Fruit fly (Drosophila melanogaster) whole organism, embryonic: ENCODE data around the gene CG34282.

ENCODE experiments used
- Abd-B ChIP-seq: fragments of 200-800 bp; sonication (Bioruptor generic); optimal IDR thresholded peaks from 2 replicates; lab custom pipeline; 2018; ENCODE audit warnings: missing biosample characterization, mild to moderate bottlenecking, missing genetic modification characterization, moderate library complexity
- Antp ChIP-seq: fragments of 200-800 bp; sonication (Bioruptor generic); optimal IDR thresholded peaks from 3 replicates; lab custom pipeline; 2016; ENCODE audit warnings: missing biosample characterization, missing genetic modification characterization
- Atf6 ChIP-seq: fragments of 200-800 bp; sonication (Bioruptor generic); IDR thresholded peaks from 2 replicates; pipeline ENCODE4 v1.3.6; 2022; ENCODE audit warnings: missing biosample characterization, missing genetic modification characterization
- Bdp1 ChIP-seq: fragments of 200-800 bp; sonication (Bioruptor generic); optimal IDR thresholded peaks from 3 replicates; lab custom pipeline; 2016; ENCODE audit warnings: missing biosample characterization, missing genetic modification characterization
- CG11456 ChIP-seq: fragments of 200-800 bp; sonication (Bioruptor generic); IDR thresholded peaks from 3 replicates; pipeline ENCODE4 v1.3.6; 2022; ENCODE audit warnings: missing biosample characterization, missing genetic modification characterization
- CG12236 ChIP-seq: fragments of 200-800 bp; sonication (Bioruptor generic); optimal IDR thresholded peaks from 2 replicates; lab custom pipeline; 2016; ENCODE audit warnings: missing biosample characterization, missing genetic modification characterization
- CG13296 ChIP-seq: fragments of 200-800 bp; sonication (Bioruptor generic); optimal IDR thresholded peaks from 3 replicates; lab custom pipeline; 2018; ENCODE audit warnings: missing biosample characterization, mild to moderate bottlenecking, missing genetic modification characterization
- CG13424 ChIP-seq: fragments of 200-800 bp; sonication (Bioruptor generic); optimal IDR thresholded peaks from 2 replicates; lab custom pipeline; 2019; ENCODE audit warnings: missing biosample characterization, mild to moderate bottlenecking, missing genetic modification characterization, moderate library complexity
- CG14860 ChIP-seq: fragments of 200-800 bp; sonication (Bioruptor generic); IDR thresholded peaks from 3 replicates; pipeline ENCODE4 v1.3.6; 2022; ENCODE audit warnings: missing biosample characterization, missing genetic modification characterization; ENCODE audit not compliant: partially characterized antibody
- CG14965 ChIP-seq: fragments of 200-800 bp; sonication (Bioruptor generic); optimal IDR thresholded peaks from 2 replicates; lab custom pipeline; 2016; ENCODE audit warnings: missing biosample characterization, missing genetic modification characterization, borderline replicate concordance
- CG15479 ChIP-seq: fragments of 200-800 bp; sonication (Bioruptor generic); optimal IDR thresholded peaks from 3 replicates; lab custom pipeline; 2019; ENCODE audit warnings: missing biosample characterization, mild to moderate bottlenecking, missing genetic modification characterization, moderate library complexity
- CG15514 ChIP-seq: fragments of 200-800 bp; sonication (Bioruptor generic); optimal IDR thresholded peaks from 3 replicates; lab custom pipeline; 2017; ENCODE audit warnings: missing biosample characterization, missing genetic modification characterization, mild to moderate bottlenecking, moderate library complexity, missing genetic modification reagents
- CG16779 ChIP-seq: fragments of 200-800 bp; sonication (Bioruptor generic); IDR thresholded peaks from 2 replicates; pipeline ENCODE4 v1.3.6; 2022; ENCODE audit warnings: missing biosample characterization, missing genetic modification characterization
- CG16813 ChIP-seq: fragments of 200-800 bp; sonication (Bioruptor generic); IDR thresholded peaks from 3 replicates; pipeline ENCODE4 v1.3.6; 2022; ENCODE audit warnings: missing biosample characterization, missing genetic modification characterization; ENCODE audit not compliant: partially characterized antibody
- CG18599 ChIP-seq: fragments of 200-800 bp; sonication (Bioruptor generic); optimal IDR thresholded peaks from 3 replicates; lab custom pipeline; 2017; ENCODE audit warnings: missing biosample characterization, missing genetic modification characterization, mild to moderate bottlenecking, moderate library complexity, missing genetic modification reagents
- CG2199 ChIP-seq: fragments of 200-800 bp; sonication (Bioruptor generic); IDR thresholded peaks from 3 replicates; pipeline ENCODE4 v1.3.6; 2022; ENCODE audit warnings: missing biosample characterization, missing genetic modification characterization
- CG33557 ChIP-seq: fragments of 200-800 bp; sonication (Bioruptor generic); optimal IDR thresholded peaks from 2 replicates; lab custom pipeline; 2019; ENCODE audit warnings: missing biosample characterization, mild to moderate bottlenecking, missing genetic modification characterization, moderate library complexity
- CG34422 ChIP-seq: fragments of 200-800 bp; sonication (Bioruptor generic); IDR thresholded peaks from 3 replicates; pipeline ENCODE4 v1.3.6; 2022; ENCODE audit warnings: missing biosample characterization, missing genetic modification characterization
- CG43689 ChIP-seq: fragments of 200-800 bp; sonication (Bioruptor generic); IDR thresholded peaks from 2 replicates; pipeline ENCODE4 v1.3.6; 2022; ENCODE audit warnings: missing biosample characterization, missing genetic modification characterization
- CG5245 ChIP-seq: fragments of 200-800 bp; sonication (Bioruptor generic); optimal IDR thresholded peaks from 3 replicates; lab custom pipeline; 2016; ENCODE audit warnings: missing biosample characterization, missing genetic modification characterization
- CG9727 ChIP-seq: fragments of 200-800 bp; sonication (Bioruptor generic); optimal IDR thresholded peaks from 3 replicates; lab custom pipeline; 2017; ENCODE audit warnings: missing biosample characterization, mild to moderate bottlenecking, missing genetic modification characterization
- Chrac-16 ChIP-seq: fragments of 200-800 bp; sonication (Bioruptor generic); optimal IDR thresholded peaks from 3 replicates; lab custom pipeline; 2016; ENCODE audit warnings: missing biosample characterization, missing genetic modification characterization
- Dbx ChIP-seq: fragments of 200-800 bp; sonication (Bioruptor generic); IDR thresholded peaks from 3 replicates; pipeline ENCODE4 v1.3.6; 2022; ENCODE audit warnings: missing biosample characterization, missing genetic modification characterization
- Dfd ChIP-seq, 2 experiments: fragments of >200 bp; optimal IDR thresholded peaks; 2 replicates each; lab custom pipeline; 2017; ENCODE audit warnings: missing biosample characterization in 2 of 2, missing genetic modification characterization in 2 of 2
- Doc3 ChIP-seq: fragments of 200-800 bp; sonication (Bioruptor generic); IDR thresholded peaks from 3 replicates; pipeline ENCODE4 v1.3.6; 2022; ENCODE audit warnings: missing biosample characterization, missing genetic modification characterization; ENCODE audit not compliant: partially characterized antibody
- Ets97D ChIP-seq: fragments of 200-800 bp; sonication (Bioruptor generic); optimal IDR thresholded peaks from 3 replicates; lab custom pipeline; 2016; ENCODE audit warnings: missing biosample characterization, missing genetic modification characterization
- Fer3 ChIP-seq: fragments of 200-800 bp; sonication (Bioruptor generic); optimal IDR thresholded peaks from 2 replicates; lab custom pipeline; 2018; ENCODE audit warnings: missing biosample characterization, mild to moderate bottlenecking, missing genetic modification characterization, moderate library complexity
- Hr3 ChIP-seq: fragments of 200-800 bp; sonication (Bioruptor generic); optimal IDR thresholded peaks from 3 replicates; lab custom pipeline; 2016; ENCODE audit warnings: missing biosample characterization, missing genetic modification characterization
- Kr ChIP-seq: fragments of 200-800 bp; sonication (Bioruptor generic); optimal IDR thresholded peaks from 2 replicates; lab custom pipeline; 2017; ENCODE audit warnings: missing biosample characterization, mild to moderate bottlenecking, missing genetic modification characterization
- Nf-YC ChIP-seq: fragments of 200-800 bp; optimal IDR thresholded peaks from 3 replicates; lab custom pipeline; 2019; ENCODE audit warnings: missing biosample characterization, mild to moderate bottlenecking, missing genetic modification characterization, moderate library complexity
- aop ChIP-seq: fragments of 200-800 bp; sonication (Bioruptor generic); IDR thresholded peaks from 2 replicates; pipeline ENCODE4 v1.3.6; 2022; ENCODE audit warnings: missing biosample characterization, missing genetic modification characterization
- ara ChIP-seq: fragments of 200-800 bp; sonication (Bioruptor generic); IDR thresholded peaks from 2 replicates; pipeline ENCODE4 v1.3.6; 2022; ENCODE audit warnings: missing biosample characterization, missing genetic modification characterization
- bigmax ChIP-seq: fragments of 200-800 bp; sonication (Bioruptor generic); optimal IDR thresholded peaks from 2 replicates; lab custom pipeline; 2018; ENCODE audit warnings: missing biosample characterization, mild to moderate bottlenecking, missing genetic modification characterization
- cato ChIP-seq: fragments of 200-800 bp; sonication (Bioruptor generic); optimal IDR thresholded peaks from 2 replicates; lab custom pipeline; 2016; ENCODE audit warnings: missing biosample characterization, missing genetic modification characterization, borderline replicate concordance
- chn ChIP-seq: fragments of 200-800 bp; sonication (Bioruptor generic); optimal IDR thresholded peaks from 2 replicates; lab custom pipeline; 2016; ENCODE audit warnings: missing biosample characterization, missing genetic modification characterization
- crp ChIP-seq, 2 experiments: fragments of 200-800 bp; sonication (Bioruptor generic); optimal IDR thresholded peaks; 2 replicates in 1 of 2; 3 replicates in 1 of 2; lab custom pipeline; 2017; ENCODE audit warnings: missing biosample characterization in 2 of 2, missing genetic modification characterization in 2 of 2, mild to moderate bottlenecking in 1 of 2, moderate library complexity in 1 of 2
- dan ChIP-seq: fragments of 200-800 bp; sonication (Bioruptor generic); IDR thresholded peaks from 2 replicates; pipeline ENCODE4 v1.3.6; 2022; ENCODE audit warnings: missing biosample characterization, missing genetic modification characterization
- gfzf ChIP-seq: fragments of 200-800 bp; sonication (Bioruptor generic); optimal IDR thresholded peaks from 2 replicates; lab custom pipeline; 2016; ENCODE audit warnings: missing biosample characterization, mild to moderate bottlenecking, missing genetic modification characterization, moderate library complexity
- gsb ChIP-seq: fragments of 200-800 bp; sonication (Bioruptor generic); IDR thresholded peaks from 2 replicates; pipeline ENCODE4 v1.3.6; 2022; ENCODE audit warnings: missing biosample characterization, missing genetic modification characterization
- her ChIP-seq: fragments of 200-800 bp; sonication (Bioruptor generic); optimal IDR thresholded peaks from 2 replicates; lab custom pipeline; 2016; ENCODE audit warnings: missing biosample characterization, missing genetic modification characterization
- klu ChIP-seq: fragments of 200-800 bp; sonication (Bioruptor generic); IDR thresholded peaks from 2 replicates; pipeline ENCODE4 v1.3.6; 2022; ENCODE audit warnings: missing biosample characterization, missing genetic modification characterization
- kni ChIP-seq: fragments of 200-800 bp; sonication (Bioruptor generic); optimal IDR thresholded peaks from 3 replicates; lab custom pipeline; 2017; ENCODE audit warnings: mild to moderate bottlenecking, missing biosample characterization, missing genetic modification reagents, missing genetic modification characterization
- lbe ChIP-seq: fragments of 200-800 bp; sonication (Bioruptor generic); optimal IDR thresholded peaks from 2 replicates; lab custom pipeline; 2016; ENCODE audit warnings: missing biosample characterization, mild to moderate bottlenecking, missing genetic modification characterization
- oc ChIP-seq: fragments of 200-800 bp; sonication (Bioruptor generic); optimal IDR thresholded peaks from 2 replicates; lab custom pipeline; 2018; ENCODE audit warnings: missing biosample characterization, mild to moderate bottlenecking, missing genetic modification characterization, moderate library complexity
- repo ChIP-seq: fragments of 200-800 bp; sonication (Bioruptor generic); optimal IDR thresholded peaks from 2 replicates; lab custom pipeline; 2016; ENCODE audit warnings: missing biosample characterization, missing genetic modification characterization
- sc ChIP-seq, 3 experiments: fragments of >200 bp in 2 of 3; fragments of 200-800 bp in 1 of 3; sonication (Bioruptor generic) in 1 of 3; optimal IDR thresholded peaks; 2 replicates in 2 of 3; 3 replicates in 1 of 3; lab custom pipeline; 2017; ENCODE audit warnings: mild to moderate bottlenecking in 1 of 3, missing biosample characterization in 1 of 3, missing genetic modification characterization in 1 of 3, missing genetic modification reagents in 1 of 3
- sens-2 ChIP-seq: fragments of 200-800 bp; sonication (Bioruptor generic); IDR thresholded peaks from 2 replicates; pipeline ENCODE4 v1.3.6; 2022; ENCODE audit warnings: missing biosample characterization, missing genetic modification characterization
- slbo ChIP-seq: fragments of 200-800 bp; sonication (Bioruptor generic); IDR thresholded peaks from 2 replicates; pipeline ENCODE4 v1.3.6; 2022; ENCODE audit warnings: missing biosample characterization, missing genetic modification characterization
- stc ChIP-seq: fragments of 200-800 bp; sonication (Bioruptor generic); IDR thresholded peaks from 2 replicates; pipeline ENCODE4 v1.3.6; 2022; ENCODE audit warnings: missing biosample characterization, missing genetic modification characterization
- sug ChIP-seq: fragments of 200-800 bp; optimal IDR thresholded peaks from 2 replicates; lab custom pipeline; 2019; ENCODE audit warnings: missing biosample characterization, mild to moderate bottlenecking, missing genetic modification characterization, moderate library complexity
- vfl ChIP-seq: fragments of 200-800 bp; sonication (Bioruptor generic); optimal IDR thresholded peaks from 2 replicates; lab custom pipeline; 2016; ENCODE audit warnings: missing biosample characterization, missing genetic modification characterization

CG34282 gene

dm6 chr3R:18663525-18663924 is 31.5 kb upstream of the CG34282 start, which contains the start of the genes Cpsf73 and Gos28 (continued):
- TF ChIP-seq Fer3 (tag; lab: Kevin White, UChicago) (no peak), CG16813 (GFP tag; lab: Robert Waterston, UW) (peak; percentile 50), her (GFP tag; lab: Kevin White, UChicago) (no peak), Hr3 (GFP tag; lab: Kevin White, UChicago) (no peak), CG9727 (GFP tag; lab: Kevin White, UChicago) (no peak), CG15479 (GFP tag; lab: Kevin White, UChicago) (no peak), CG14860 (GFP tag; lab: Robert Waterston, UW) (no peak), Nf-YC (peak; percentile 19), sens-2 (GFP tag; lab: Robert Waterston, UW) (no peak), aop (GFP tag; lab: Robert Waterston, UW) (no peak), cato (GFP tag; lab: Kevin White, UChicago) (no peak), CG18599 (no peak), slbo (GFP tag; lab: Robert Waterston, UW) (peak; percentile 49), Atf6 (GFP tag; lab: Robert Waterston, UW) (no peak), gfzf (peak; percentile 91), oc (tag; lab: Kevin White, UChicago) (no peak), Abd-B (GFP tag; lab: Kevin White, UChicago) (no peak), Chrac-16 (GFP tag; lab: Kevin White, UChicago) (no peak), vfl (GFP tag; lab: Kevin White, UChicago) (peak; percentile 34), CG14965 (no peak), Antp (GFP tag; lab: Kevin White, UChicago) (no peak), CG43689 (GFP tag; lab: Robert Waterston, UW) (no peak), CG13424 (peak; percentile 5), ara (GFP tag; lab: Robert Waterston, UW) (0 out of 2 replicates have a peak, but pooled peaks have one; percentile 32), repo (no peak), CG11456 (GFP tag; lab: Robert Waterston, UW) (no peak), chn (GFP tag; lab: Kevin White, UChicago) (no peak), lbe (GFP tag; lab: Kevin White, UChicago) (no peak), CG12236 (GFP tag; lab: Kevin White, UChicago) (no peak), klu (GFP tag; lab: Robert Waterston, UW) (no peak), Ets97D (GFP tag; lab: Kevin White, UChicago) (peak; percentile 36), CG34422 (GFP tag; lab: Robert Waterston, UW) (peak; percentile 78; the same call in 2 of the 3 replicates), Bdp1 (GFP tag; lab: Kevin White, UChicago) (no peak), Doc3 (0 out of 3 replicates have a peak, but pooled peaks have one; percentile 37), CG2199 (GFP tag; lab: Robert Waterston, UW) (no peak), CG16779 (GFP tag; lab: Robert Waterston, UW) (no peak), CG15514 (GFP tag; lab: Kevin White, UChicago) (peak; percentile 85), Kr (GFP tag; lab: Kevin White, UChicago) (no peak), sug (tag; lab: Kevin White, UChicago) (no peak), Dbx (GFP tag; lab: Robert Waterston, UW) (no peak), kni (GFP tag; lab: Kevin White, UChicago) (no peak), CG33557 (GFP tag; lab: Kevin White, UChicago) (peak; percentile 29), stc (GFP tag; lab: Robert Waterston, UW) (no peak), CG5245 (GFP tag; lab: Kevin White, UChicago) (no peak), crp (GFP tag; optimal IDR thresholded peaks at IDR 0.05; lab: Kevin White, UChicago) (peak in 1 of 2 experiments; percentile 54), CG13296 (GFP tag; lab: Kevin White, UChicago) (no peak), Dfd (GFP tag; optimal IDR thresholded peaks at IDR 0.05; lab: Kevin White, UChicago) (no peak), bigmax (GFP tag; lab: Kevin White, UChicago) (no peak), gsb (GFP tag; lab: Robert Waterston, UW) (no peak), sc (optimal IDR thresholded peaks at IDR 0.05; lab: Kevin White, UChicago) (no peak), sc (GFP tag; optimal IDR thresholded peaks at IDR 0.05; lab: Kevin White, UChicago) (no peak), dan (GFP tag; lab: Robert Waterston, UW) (no peak)
